Worm (Caenorhabditis elegans): ENCODE results near the gene srab-10.

DNA sequence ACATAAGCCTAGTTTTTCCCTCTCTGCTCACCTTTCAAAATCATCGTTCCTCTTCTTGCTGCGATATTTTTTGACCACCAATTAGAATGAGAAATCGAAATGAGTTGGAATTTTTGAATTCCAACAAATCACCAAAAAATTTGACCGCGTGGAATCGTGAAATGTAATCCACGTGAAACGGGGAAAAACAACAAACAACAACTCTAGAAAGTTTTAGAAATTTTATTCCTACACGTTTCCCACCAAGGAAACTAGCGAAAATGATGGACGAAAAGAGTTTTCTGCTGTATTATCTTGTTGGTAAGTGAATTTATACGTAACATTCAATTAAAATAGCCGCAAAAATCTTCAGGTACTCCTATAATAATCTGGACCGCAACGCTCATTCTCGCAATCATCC lies 5.9 kb downstream of the srab-10 start, which contains the start of the genes irld-3 and F02C9.1:
- no peak for TF ChIP-seq dao-5 (tag; optimal IDR thresholded peaks at IDR 0.05)
- no peak for TF ChIP-seq him-1 (tag; optimal IDR thresholded peaks at IDR 0.05)
- TF ChIP-seq W03F9.2 (tag; optimal IDR thresholded peaks at IDR 0.05), result no peak
